Worm (Caenorhabditis elegans) whole organism, midembryonic: ENCODE data around the gene acaa-2.

Experiments
- T22C8.4 ChIP-seq: fragments of 200-800 bp; sonication (Bioruptor generic); IDR thresholded peaks from 2 replicates; pipeline ENCODE4 v1.3.6; 2022; ENCODE audit warnings: missing genetic modification characterization, missing compliant biosample characterization
- cog-1 ChIP-seq: sonication (generic microtip); optimal IDR thresholded peaks from 2 replicates; lab custom pipeline; 2016; ENCODE audit warnings: missing genetic modification characterization, missing compliant biosample characterization
- flt-1 ChIP-seq: fragments of 200-800 bp; sonication (Bioruptor generic); IDR thresholded peaks from 2 replicates; pipeline ENCODE4 v1.3.6; 2022; ENCODE audit warnings: missing genetic modification characterization, missing compliant biosample characterization
- klf-2 ChIP-seq: fragments of 200-800 bp; sonication (Bioruptor generic); conservative IDR thresholded peaks from 2 replicates; pipeline ENCODE4 v1.3.6; 2022; ENCODE audit warnings: missing genetic modification reagents, missing genetic modification characterization, missing compliant biosample characterization
- med-1 ChIP-seq: sonication (generic microtip); optimal IDR thresholded peaks from 2 replicates; lab custom pipeline; 2017; ENCODE audit warnings: missing genetic modification characterization, mild to moderate bottlenecking, missing compliant biosample characterization, antibody characterized with exemption, missing genetic modification reagents; ENCODE audit not compliant: insufficient read depth
- ztf-23 ChIP-seq: fragments of 200-800 bp; sonication (Bioruptor generic); IDR thresholded peaks from 2 replicates; pipeline ENCODE4 v1.3.6; 2022; ENCODE audit warnings: missing genetic modification reagents, missing genetic modification characterization, missing compliant biosample characterization
- ztf-29 ChIP-seq: fragments of 200-800 bp; sonication (Bioruptor generic); IDR thresholded peaks from 2 replicates; pipeline ENCODE4 v1.3.6; 2022; ENCODE audit warnings: missing genetic modification reagents, missing genetic modification characterization, missing compliant biosample characterization

DNA sequence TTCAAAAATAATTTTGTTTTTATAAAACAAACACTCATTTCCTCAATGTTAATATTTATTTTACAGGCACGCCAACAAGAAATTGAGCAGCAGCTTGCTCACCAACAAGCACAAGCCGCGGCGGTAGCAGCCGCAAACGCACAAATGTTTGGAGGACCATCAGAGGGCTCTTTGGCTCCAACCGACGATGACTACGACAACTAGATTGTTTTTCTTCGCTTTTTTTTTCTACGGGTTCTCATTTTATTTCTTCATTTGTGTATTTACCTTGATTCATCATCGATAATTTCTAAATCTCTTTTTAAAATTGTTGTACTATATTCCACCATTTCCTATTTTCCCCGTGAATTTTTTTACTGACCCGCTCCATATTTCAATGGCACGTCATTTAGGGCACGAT lies 1.6 kb upstream of the acaa-2 start, which contains the start of gene ife-1:
- TF ChIP-seq T22C8.4 (GFP tag; lab: Robert Waterston, UW) = no peak
- TF ChIP-seq klf-2 (GFP tag; lab: Robert Waterston, UW) = no peak
- TF ChIP-seq ztf-23 (GFP tag; lab: Robert Waterston, UW) = no peak
- TF ChIP-seq ztf-29 (GFP tag; lab: Robert Waterston, UW) = no peak
- TF ChIP-seq flt-1 (GFP tag; lab: Robert Waterston, UW) = no peak
- no peak for TF ChIP-seq med-1
- no peak for TF ChIP-seq cog-1 (tag; lab: Kevin White, UChicago)
